Worm (Caenorhabditis elegans): Measurements from ENCODE around the gene otub-1.
"Not testable (repeated sequence)": the region's sequence is repeated elsewhere in the genome, so short reads cannot be mapped to it uniquely, and the experiment has no call there.

otub-1 gene

ce11 chrV:15028896-15029519 lies 37.1 kb upstream of the otub-1 start, which contains the start of gene F14H8.8:
F14H8.8 (plus strand) TSS chrV:15029469.
- TF ChIP-seq tbx-2 (tag; optimal IDR thresholded peaks at IDR 0.05), result no peak
- peak; percentile 6 for TF ChIP-seq lin-15B (tag; optimal IDR thresholded peaks at IDR 0.05)
- no peak for TF ChIP-seq hmg-11 (tag; optimal IDR thresholded peaks at IDR 0.05)
- peak; percentile 3 for TF ChIP-seq nhr-43 (tag; optimal IDR thresholded peaks at IDR 0.05; ENCODE audit: poor library complexity, severe bottlenecking)
- peak; percentile 62 for TF ChIP-seq nhr-25 (tag; optimal IDR thresholded peaks at IDR 0.05)
- peak; percentile 93 for TF ChIP-seq snpc-4 (tag; optimal IDR thresholded peaks at IDR 0.05)
- no peak for TF ChIP-seq R02D3.7 (tag; optimal IDR thresholded peaks at IDR 0.05)
- TF ChIP-seq nhr-23 (tag; optimal IDR thresholded peaks at IDR 0.05), result peak; percentile 23
- no peak for TF ChIP-seq lin-39 (tag; optimal IDR thresholded peaks at IDR 0.05)
- peak; percentile 32 for TF ChIP-seq nfya-1 (tag; optimal IDR thresholded peaks at IDR 0.05; ENCODE audit: insufficient read depth)

- not testable (repeated sequence) for TF ChIP-seq zag-1 (tag; optimal IDR thresholded peaks at IDR 0.05); aly-2 (tag; optimal IDR thresholded peaks at IDR 0.05); sea-2 (GFP tag; optimal IDR thresholded peaks at IDR 0.05)
Observed at ce11 chrV:15031373-15031772, 34.7 kb upstream of the otub-1 start, which contains the start of gene cng-1. cng-1 (minus strand) TSS chrV:15031473.

ce11 chrV:15036769-15037168 lies 29.3 kb upstream of the otub-1 start, which contains the start of gene melo-3:
melo-3 (minus strand) TSS chrV:15036869.
- TF ChIP-seq daf-12 (tag; optimal IDR thresholded peaks at IDR 0.05); unc-39 (tag; optimal IDR thresholded peaks at IDR 0.05); unc-62 (GFP tag; optimal IDR thresholded peaks at IDR 0.05): not testable (repeated sequence)

ce11 chrV:15048107-15048506 lies 18.0 kb upstream of the otub-1 start, which contains the start of gene sdc-3:
sdc-3 (minus strand) TSS chrV:15048207.
- TF ChIP-seq hmg-11 (tag; optimal IDR thresholded peaks at IDR 0.05) (no peak), elt-2 (tag; optimal IDR thresholded peaks at IDR 0.05) (peak; percentile 4)

ce11 chrV:15051720-15052119 lies 14.4 kb upstream of the otub-1 start:
- TF ChIP-seq elt-1 (tag; optimal IDR thresholded peaks at IDR 0.05) (no peak), ceh-82 (tag; optimal IDR thresholded peaks at IDR 0.05) (no peak), ztf-11 (tag; optimal IDR thresholded peaks at IDR 0.05) (no peak), daf-12 (tag; optimal IDR thresholded peaks at IDR 0.05) (no peak), ZK546.5 (tag; optimal IDR thresholded peaks at IDR 0.05) (no peak), R02D3.7 (tag; optimal IDR thresholded peaks at IDR 0.05) (no peak), unc-62 (GFP tag; optimal IDR thresholded peaks at IDR 0.05) (no peak), nhr-237 (tag; optimal IDR thresholded peaks at IDR 0.05) (no peak), lin-39 (tag; optimal IDR thresholded peaks at IDR 0.05) (no peak), skn-1 (tag; optimal IDR thresholded peaks at IDR 0.05) (no peak), egl-27 (tag; optimal IDR thresholded peaks at IDR 0.05) (no peak), mdl-1 (tag; optimal IDR thresholded peaks at IDR 0.05) (no peak), unc-39 (tag; optimal IDR thresholded peaks at IDR 0.05) (no peak), sea-2 (GFP tag; optimal IDR thresholded peaks at IDR 0.05) (no peak), ztf-4 (tag; optimal IDR thresholded peaks at IDR 0.05) (no peak), fkh-2 (tag; optimal IDR thresholded peaks at IDR 0.05) (no peak), fos-1 (tag; optimal IDR thresholded peaks at IDR 0.05) (no peak), elt-3 (tag; optimal IDR thresholded peaks at IDR 0.05) (no peak), ama-1 (optimal IDR thresholded peaks at IDR 0.05) (no peak), pqm-1 (tag; optimal IDR thresholded peaks at IDR 0.05) (no peak)

ce11 chrV:15052368-15052767 lies 13.7 kb upstream of the otub-1 start, which contains the start of the genes fbxa-82 and C25D7.5:
fbxa-82 (minus strand) TSS chrV:15052530.
C25D7.5 (plus strand) TSS chrV:15052650.
- TF ChIP-seq pha-4 (tag; optimal IDR thresholded peaks at IDR 0.05), result peak; percentile 31
- peak; percentile 28 for TF ChIP-seq elt-2 (tag; optimal IDR thresholded peaks at IDR 0.05)
- peak; percentile 41 for TF ChIP-seq pqm-1 (tag; optimal IDR thresholded peaks at IDR 0.05)
- TF ChIP-seq ztf-11 (tag; optimal IDR thresholded peaks at IDR 0.05), result no peak

Data from whole organism, L3 larva.